Worm (Caenorhabditis elegans): ENCODE data around the gene Y17D7B.4.
"Not testable (repeated sequence)": the region's sequence is repeated elsewhere in the genome, so short reads cannot be mapped to it uniquely, and the experiment has no call there.

Gene Y17D7B.4

ce11 chrV:18770623-18771022 is 5.9 kb downstream of the Y17D7B.4 start, which contains the start of gene clec-255:
Gene clec-255, minus strand, starts transcription at chrV:18770723.
- TF ChIP-seq gmeb-1 (tag; optimal IDR thresholded peaks at IDR 0.05), result no peak
- no peak for TF ChIP-seq skn-1 (tag; optimal IDR thresholded peaks at IDR 0.05)
- no peak for TF ChIP-seq ztf-4 (tag; optimal IDR thresholded peaks at IDR 0.05)
- TF ChIP-seq mbf-1 (tag; optimal IDR thresholded peaks at IDR 0.05), result no peak
- TF ChIP-seq ceh-82 (tag; optimal IDR thresholded peaks at IDR 0.05), result no peak
- TF ChIP-seq elt-1 (tag; optimal IDR thresholded peaks at IDR 0.05), result no peak
- TF ChIP-seq C34F6.9 (tag; optimal IDR thresholded peaks at IDR 0.05), result no peak

- TF ChIP-seq fos-1 (tag; optimal IDR thresholded peaks at IDR 0.05) (no peak), dmd-4 (tag; optimal IDR thresholded peaks at IDR 0.05) (no peak), alr-1 (tag; optimal IDR thresholded peaks at IDR 0.05) (no peak), blmp-1 (tag; optimal IDR thresholded peaks at IDR 0.05; ENCODE audit: insufficient read depth) (no peak), nhr-11 (tag; optimal IDR thresholded peaks at IDR 0.05) (no peak), C34F6.9 (tag; optimal IDR thresholded peaks at IDR 0.05) (no peak), lin-13 (GFP tag; optimal IDR thresholded peaks at IDR 0.05) (no peak), ztf-4 (tag; optimal IDR thresholded peaks at IDR 0.05) (no peak)
Observed at ce11 chrV:18769902-18770301, 6.6 kb downstream of the Y17D7B.4 start.

DNA sequence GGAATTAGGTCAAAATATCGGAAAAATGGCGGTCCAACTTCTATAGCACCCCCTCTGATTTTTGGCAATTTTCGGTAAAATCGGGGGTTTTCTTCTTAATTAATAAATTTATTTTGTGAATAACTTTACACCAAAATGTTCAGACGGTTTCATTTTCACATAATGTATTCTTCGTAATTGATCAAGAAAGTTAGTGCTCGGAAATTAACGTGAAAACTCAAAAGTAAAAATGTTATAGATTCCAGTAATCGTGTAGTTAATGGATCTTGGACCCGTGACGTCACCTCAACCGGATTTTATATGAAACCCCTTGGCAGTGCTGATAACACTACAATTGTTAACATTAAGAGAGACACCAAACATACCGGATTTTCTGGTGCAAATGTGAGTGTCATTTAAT is 14.4 kb downstream of the Y17D7B.4 start, which contains the start of gene F11D11.22:
Gene F11D11.22 (plus strand): TSS at position 301 of the 400 bp plus-strand sequence.
- TF ChIP-seq gmeb-1 (tag; optimal IDR thresholded peaks at IDR 0.05); ztf-1 (GFP tag; conservative IDR thresholded peaks at IDR 0.05); nhr-129 (tag; optimal IDR thresholded peaks at IDR 0.05): not testable (repeated sequence)

DNA sequence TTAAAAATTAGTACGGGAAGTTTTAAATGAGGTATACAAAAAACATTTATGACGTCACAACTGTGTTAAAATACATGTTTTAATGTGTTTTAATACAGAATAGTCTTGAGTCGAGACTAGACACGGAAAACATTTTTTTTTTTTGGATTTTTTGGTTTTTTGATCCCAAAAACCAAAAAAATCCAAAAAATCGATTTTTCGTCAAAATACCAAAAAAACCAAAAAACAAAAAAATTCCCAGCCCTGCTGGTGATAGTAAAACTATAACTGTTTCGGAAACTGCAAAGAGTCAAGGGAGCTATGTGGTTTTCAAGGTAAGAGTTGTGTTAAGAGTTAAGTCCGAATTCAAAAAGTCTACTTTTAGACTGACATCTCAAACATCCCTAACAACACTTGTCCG is 15.4 kb downstream of the Y17D7B.4 start, which contains the start of gene F11D11.4:
Gene F11D11.4 (plus strand): TSS at position 301 of the 400 bp plus-strand sequence.
- TF ChIP-seq Y55F3AM.14 (GFP tag; optimal IDR thresholded peaks at IDR 0.05) (no peak), ztf-4 (tag; optimal IDR thresholded peaks at IDR 0.05) (no peak), R02D3.7 (tag; optimal IDR thresholded peaks at IDR 0.05) (no peak), egl-27 (tag; optimal IDR thresholded peaks at IDR 0.05) (no peak), nhr-12 (tag; optimal IDR thresholded peaks at IDR 0.05) (no peak)

ce11 chrV:18760174-18760573 is 16.3 kb downstream of the Y17D7B.4 start, which contains the start of gene F11D11.3:
Gene F11D11.3, minus strand, starts transcription at chrV:18760274.
- TF ChIP-seq ZK546.5 (tag; optimal IDR thresholded peaks at IDR 0.05) (no peak), lin-13 (GFP tag; optimal IDR thresholded peaks at IDR 0.05) (no peak), skn-1 (tag; optimal IDR thresholded peaks at IDR 0.05) (no peak), dmd-4 (tag; optimal IDR thresholded peaks at IDR 0.05) (no peak), snpc-4 (tag; optimal IDR thresholded peaks at IDR 0.05) (no peak), nhr-77 (tag; optimal IDR thresholded peaks at IDR 0.05) (no peak)

ce11 chrV:18754328-18754727 is 22.2 kb downstream of the Y17D7B.4 start, which contains the start of gene clec-254:
Gene clec-254, minus strand, starts transcription at chrV:18754428.
- not testable (repeated sequence) for TF ChIP-seq snpc-4, sem-4, C34F6.9 (tag; optimal IDR thresholded peaks at IDR 0.05)

ce11 chrV:18753036-18753435 is 23.5 kb downstream of the Y17D7B.4 start, which contains the start of gene F11D11.6:
Gene F11D11.6, minus strand, starts transcription at chrV:18753136.
- TF ChIP-seq nhr-6 (tag; optimal IDR thresholded peaks at IDR 0.05), result no peak
- TF ChIP-seq nhr-129 (tag; optimal IDR thresholded peaks at IDR 0.05), result no peak
- no peak for TF ChIP-seq gmeb-1 (tag; optimal IDR thresholded peaks at IDR 0.05)
- TF ChIP-seq snpc-4 (tag; optimal IDR thresholded peaks at IDR 0.05), result no peak
- TF ChIP-seq mab-5 (tag; optimal IDR thresholded peaks at IDR 0.05), result no peak
- TF ChIP-seq nhr-11 (tag; optimal IDR thresholded peaks at IDR 0.05), result no peak
- no peak for TF ChIP-seq mdl-1 (tag; optimal IDR thresholded peaks at IDR 0.05)
- no peak for TF ChIP-seq ceh-16 (tag; optimal IDR thresholded peaks at IDR 0.05)
- no peak for TF ChIP-seq lin-13 (GFP tag; optimal IDR thresholded peaks at IDR 0.05)
- no peak for TF ChIP-seq aly-2 (tag; optimal IDR thresholded peaks at IDR 0.05)
- no peak for TF ChIP-seq Y55F3AM.14 (GFP tag; optimal IDR thresholded peaks at IDR 0.05)
- no peak for TF ChIP-seq crh-2 (tag; optimal IDR thresholded peaks at IDR 0.05)
- TF ChIP-seq unc-39 (tag; optimal IDR thresholded peaks at IDR 0.05), result no peak
